Worm (Caenorhabditis elegans) whole organism, young adult: ENCODE results near the gene cut-2.

Experiments used
- B0019.2 ChIP-seq: fragments of 200-800 bp; sonication (Bioruptor generic); conservative IDR thresholded peaks from 2 replicates; pipeline ENCODE4 v1.3.6; 2022; ENCODE audit warnings: missing genetic modification reagents, missing genetic modification characterization, missing compliant biosample characterization
- B0261.1 ChIP-seq: sonication (generic microtip); optimal IDR thresholded peaks from 2 replicates; lab custom pipeline; 2016; ENCODE audit warnings: mild to moderate bottlenecking, missing genetic modification characterization, moderate library complexity, missing compliant biosample characterization
- D2030.7 ChIP-seq: fragments of 200-800 bp; sonication (Bioruptor generic); IDR thresholded peaks from 2 replicates; pipeline ENCODE4 v1.3.6; 2022; ENCODE audit warnings: missing genetic modification reagents, missing genetic modification characterization, missing compliant biosample characterization
- F37B4.10 ChIP-seq: fragments of 200-800 bp; sonication (Bioruptor generic); IDR thresholded peaks from 2 replicates; pipeline ENCODE4 v1.3.6; 2022; ENCODE audit warnings: missing genetic modification characterization, missing compliant biosample characterization
- F49E8.2 ChIP-seq: sonication (generic microtip); optimal IDR thresholded peaks from 3 replicates; lab custom pipeline; 2017; ENCODE audit warnings: missing genetic modification characterization, mild to moderate bottlenecking, missing compliant biosample characterization, antibody characterized with exemption, moderate library complexity; ENCODE audit not compliant: insufficient read depth
- F57A8.1 ChIP-seq: fragments of 200-800 bp; sonication (Bioruptor generic); optimal IDR thresholded peaks from 2 replicates; lab custom pipeline; 2018; ENCODE audit warnings: mild to moderate bottlenecking, missing genetic modification characterization, moderate library complexity, missing compliant biosample characterization
- F57C9.4 ChIP-seq: sonication (generic microtip); optimal IDR thresholded peaks from 2 replicates; lab custom pipeline; 2017; ENCODE audit warnings: mild to moderate bottlenecking, missing genetic modification characterization, missing compliant biosample characterization
- K12H6.12 ChIP-seq: fragments of 200-800 bp; sonication (Bioruptor generic); optimal IDR thresholded peaks from 2 replicates; lab custom pipeline; 2018; ENCODE audit warnings: mild to moderate bottlenecking, missing genetic modification characterization, missing compliant biosample characterization
- Y56A3A.18 ChIP-seq: fragments of 200-800 bp; sonication (Bioruptor generic); IDR thresholded peaks from 2 replicates; pipeline ENCODE4 v1.3.6; 2022; ENCODE audit warnings: missing genetic modification reagents, missing genetic modification characterization, missing compliant biosample characterization
- Y95B8A.8 ChIP-seq: fragments of 200-800 bp; sonication (Bioruptor generic); IDR thresholded peaks from 2 replicates; pipeline ENCODE4 v1.3.6; 2022; ENCODE audit warnings: missing genetic modification reagents, missing genetic modification characterization, missing compliant biosample characterization
- ama-1 ChIP-seq, 3 experiments: fragments of 150-350 bp in 1 of 3; sonication (generic microtip) in 2 of 3; optimal IDR thresholded peaks; 2 replicates each; lab custom pipeline; 2014 to 2018; ENCODE audit warnings: missing biosample characterization in 2 of 3, missing genetic modification characterization in 2 of 3, missing genetic modification reagents in 2 of 3
- aptf-3 ChIP-seq: fragments of 200-800 bp; sonication (Bioruptor generic); IDR thresholded peaks from 2 replicates; pipeline ENCODE4 v1.3.6; 2022; ENCODE audit warnings: missing genetic modification characterization, missing compliant biosample characterization
- attf-3 ChIP-seq: fragments of 200-800 bp; sonication (Bioruptor generic); conservative IDR thresholded peaks from 2 replicates; pipeline ENCODE4 v1.3.6; 2022; ENCODE audit warnings: missing genetic modification reagents, missing genetic modification characterization, missing compliant biosample characterization
- cebp-1 ChIP-seq, 2 experiments: fragments of 200-800 bp in 1 of 2; sonication (Bioruptor generic) in 1 of 2; sonication (generic microtip) in 1 of 2; IDR thresholded peaks in 1 of 2; optimal IDR thresholded peaks in 1 of 2; 2 replicates each; pipeline versions ENCODE4 v1.3.6 to Lab custom; 2017 to 2022; ENCODE audit warnings: missing compliant biosample characterization in 2 of 2, missing genetic modification characterization in 2 of 2, mild to moderate bottlenecking in 1 of 2, missing genetic modification reagents in 1 of 2, moderate library complexity in 1 of 2
- ceh-91 ChIP-seq: fragments of 200-800 bp; sonication (Bioruptor generic); IDR thresholded peaks from 2 replicates; pipeline ENCODE4 v1.3.6; 2022; ENCODE audit warnings: missing genetic modification reagents, missing genetic modification characterization, missing compliant biosample characterization
- chd-7 ChIP-seq: sonication (generic microtip); optimal IDR thresholded peaks from 2 replicates; lab custom pipeline; 2016; ENCODE audit warnings: mild to moderate bottlenecking, missing genetic modification characterization, moderate library complexity, missing compliant biosample characterization
- egl-18 ChIP-seq: fragments of 200-800 bp; sonication (Bioruptor generic); IDR thresholded peaks from 2 replicates; pipeline ENCODE4 v1.3.6; 2022; ENCODE audit warnings: missing genetic modification reagents, missing genetic modification characterization, missing compliant biosample characterization
- egrh-3 ChIP-seq: fragments of 200-800 bp; sonication (Bioruptor generic); IDR thresholded peaks from 2 replicates; pipeline ENCODE4 v1.3.6; 2022; ENCODE audit warnings: missing genetic modification reagents, missing genetic modification characterization, missing compliant biosample characterization
- fkh-3 ChIP-seq: sonication (generic microtip); optimal IDR thresholded peaks from 2 replicates; lab custom pipeline; 2016; ENCODE audit warnings: mild to moderate bottlenecking, missing genetic modification characterization, missing compliant biosample characterization
- hlh-26 ChIP-seq: fragments of 200-800 bp; sonication (Bioruptor generic); conservative IDR thresholded peaks from 2 replicates; pipeline ENCODE4 v1.3.6; 2022; ENCODE audit warnings: missing genetic modification reagents, missing genetic modification characterization, missing compliant biosample characterization
- lag-1 ChIP-seq: fragments of 200-800 bp; sonication (Bioruptor generic); IDR thresholded peaks from 2 replicates; pipeline ENCODE4 v1.3.6; 2022; ENCODE audit warnings: missing genetic modification reagents, missing genetic modification characterization, missing compliant biosample characterization
- let-526 ChIP-seq: fragments of 200-800 bp; sonication (Bioruptor generic); IDR thresholded peaks from 2 replicates; pipeline ENCODE4 v1.3.6; 2022; ENCODE audit warnings: missing genetic modification reagents, missing genetic modification characterization, missing compliant biosample characterization
- mes-4 ChIP-seq: sonication (generic microtip); optimal IDR thresholded peaks from 2 replicates; lab custom pipeline; 2016; ENCODE audit warnings: missing genotype, missing genetic modification characterization, missing compliant biosample characterization
- mxl-1 ChIP-seq: sonication (generic microtip); optimal IDR thresholded peaks from 2 replicates; lab custom pipeline; 2016; ENCODE audit warnings: missing genetic modification characterization, missing compliant biosample characterization
- nfyb-1 ChIP-seq: fragments of 200-800 bp; sonication (Bioruptor generic); IDR thresholded peaks from 2 replicates; pipeline ENCODE4 v1.3.6; 2022; ENCODE audit warnings: missing genetic modification reagents, missing genetic modification characterization, missing compliant biosample characterization
- nhr-179 ChIP-seq: sonication (generic microtip); optimal IDR thresholded peaks from 2 replicates; lab custom pipeline; 2016; ENCODE audit warnings: mild to moderate bottlenecking, missing genetic modification characterization, missing compliant biosample characterization
- pha-4 ChIP-seq: fragments of 150-350 bp; sonication (generic microtip); optimal IDR thresholded peaks from 2 replicates; lab custom pipeline; 2014; ENCODE audit warnings: missing biosample characterization, missing genetic modification reagents, missing genetic modification characterization
- rec-8 ChIP-seq, 2 experiments: sonication (generic microtip); optimal IDR thresholded peaks; 2 replicates each; lab custom pipeline; 2016; ENCODE audit warnings: mild to moderate bottlenecking in 2 of 2, missing genetic modification characterization in 2 of 2, missing genetic modification reagents in 2 of 2, missing genotype in 2 of 2, missing biosample characterization in 1 of 2, missing compliant biosample characterization in 1 of 2, moderate library complexity in 1 of 2
- snpc-1.1 ChIP-seq: sonication (generic microtip); optimal IDR thresholded peaks from 2 replicates; lab custom pipeline; 2017; ENCODE audit warnings: missing genetic modification characterization, mild to moderate bottlenecking, missing compliant biosample characterization, antibody characterized with exemption, moderate library complexity, missing genotype, missing genetic modification reagents; ENCODE audit not compliant: insufficient read depth
- somi-1 ChIP-seq: fragments of 200-800 bp; sonication (Bioruptor generic); optimal IDR thresholded peaks from 2 replicates; lab custom pipeline; 2018; ENCODE audit warnings: mild to moderate bottlenecking, missing genetic modification characterization, missing compliant biosample characterization
- xnd-1 ChIP-seq: sonication (generic microtip); optimal IDR thresholded peaks from 2 replicates; lab custom pipeline; 2016; ENCODE audit warnings: missing genotype, missing genetic modification reagents, missing genetic modification characterization, missing compliant biosample characterization
- zim-3 ChIP-seq: sonication (generic microtip); optimal IDR thresholded peaks from 2 replicates; lab custom pipeline; 2017; ENCODE audit warnings: mild to moderate bottlenecking, missing genetic modification characterization, moderate library complexity, missing compliant biosample characterization
- ztf-28 ChIP-seq: fragments of 200-800 bp; sonication (Bioruptor generic); IDR thresholded peaks from 2 replicates; pipeline ENCODE4 v1.3.6; 2022; ENCODE audit warnings: missing genetic modification reagents, missing genetic modification characterization, missing compliant biosample characterization

The cut-2 gene

DNA sequence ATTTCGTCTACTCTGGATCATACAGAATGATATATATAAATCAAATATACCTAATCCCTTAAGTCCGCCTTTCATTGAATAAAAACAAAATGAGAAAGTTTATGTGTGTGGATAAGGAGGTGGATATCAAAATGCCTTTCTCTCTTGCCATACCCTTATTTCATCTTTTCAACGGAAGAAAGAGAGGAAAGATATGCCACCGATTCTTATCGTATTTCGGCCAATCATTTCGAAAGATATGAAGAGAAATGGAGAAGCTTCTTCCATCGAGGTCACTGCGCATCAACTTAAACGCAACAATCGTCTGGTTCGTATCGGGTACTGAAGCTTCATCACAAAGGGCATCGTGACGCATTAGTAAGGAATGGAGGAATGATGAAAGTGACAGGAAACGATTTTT lies 1.4 kb upstream of the cut-2 start:
- TF ChIP-seq ceh-91 = no peak
- TF ChIP-seq hlh-26 (GFP tag; lab: Robert Waterston, UW) = no peak
- TF ChIP-seq B0261.1 (tag; lab: Kevin White, UChicago) = no peak
- TF ChIP-seq, all 124 proteins: peak for 0

DNA sequence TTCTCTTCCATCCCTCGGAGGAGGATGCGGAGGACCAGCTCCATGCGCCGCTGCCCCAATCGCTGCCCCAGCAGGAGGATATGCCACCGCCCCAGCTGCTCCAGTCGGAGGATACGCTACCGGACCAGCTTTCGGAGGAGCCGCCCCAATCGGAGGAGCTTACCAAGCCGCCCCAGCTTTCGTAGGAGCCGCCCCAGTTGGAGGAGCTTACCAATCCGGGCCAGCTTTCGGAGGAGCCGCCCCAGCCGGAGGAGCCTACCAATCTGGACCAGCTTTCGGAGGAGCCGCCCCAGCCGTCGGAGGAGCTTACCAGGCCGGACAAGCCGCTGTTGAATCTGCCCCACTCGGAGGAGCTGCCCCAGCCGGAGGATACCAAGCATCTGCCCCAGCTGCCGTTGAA lies 713 bp downstream of the cut-2 start:
- peak; percentile 38 for TF ChIP-seq somi-1 (GFP tag; lab: Kevin White, UChicago)
- peak; percentile 98 for TF ChIP-seq egrh-3 (GFP tag; lab: Robert Waterston, UW)
- TF ChIP-seq hlh-26 (GFP tag; lab: Robert Waterston, UW) = 0 out of 2 replicates have a peak, but pooled peaks have one; percentile 42
- TF ChIP-seq nfyb-1 = 0 out of 2 replicates have a peak, but pooled peaks have one; percentile 48
- no peak for TF ChIP-seq ama-1 (optimal IDR thresholded peaks at IDR 0.05; lab: Kevin White, UChicago)
- TF ChIP-seq ama-1 (GFP tag; optimal IDR thresholded peaks at IDR 0.05; lab: Kevin White, UChicago) = no peak
- no peak for TF ChIP-seq nhr-179 (tag; lab: Kevin White, UChicago)
- peak; percentile 53 for TF ChIP-seq mes-4
- 0 out of 2 replicates have a peak, but pooled peaks have one; percentile 26 for TF ChIP-seq ztf-28 (GFP tag; lab: Robert Waterston, UW)
- TF ChIP-seq lag-1 (GFP tag; lab: Robert Waterston, UW) = no peak
- TF ChIP-seq zim-3 (tag; lab: Kevin White, UChicago) = peak; percentile 30
- TF ChIP-seq aptf-3 = 0 out of 2 replicates have a peak, but pooled peaks have one; percentile 45
- TF ChIP-seq, all 124 proteins: peak for 8

DNA sequence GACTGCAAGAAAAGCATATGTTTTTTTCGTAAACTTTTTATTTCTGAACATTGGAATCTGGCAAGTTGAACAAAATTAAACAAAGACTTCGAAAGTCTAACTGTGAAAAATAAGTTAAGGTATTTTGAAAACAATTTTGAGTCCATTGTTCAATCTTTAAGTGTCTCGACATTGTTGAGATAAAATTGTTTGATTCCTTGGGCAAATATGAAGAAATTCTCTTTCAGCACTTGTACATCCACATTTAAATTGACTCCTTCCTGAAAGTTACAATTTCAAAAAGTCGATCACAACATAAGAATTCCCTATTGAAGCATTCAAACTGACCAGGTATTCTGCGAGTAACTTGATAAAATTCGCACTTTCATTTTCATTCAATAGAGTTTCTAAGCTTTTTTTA lies 1.3 kb downstream of the cut-2 start:
- no peak for TF ChIP-seq F57A8.1
- TF ChIP-seq let-526 (GFP tag; lab: Robert Waterston, UW) = no peak
- no peak for TF ChIP-seq rec-8 (tag; optimal IDR thresholded peaks at IDR 0.05; lab: Kevin White, UChicago)
- TF ChIP-seq K12H6.12 (tag; lab: Kevin White, UChicago) = no peak
- TF ChIP-seq B0261.1 (tag; lab: Kevin White, UChicago) = no peak
- no peak for TF ChIP-seq B0019.2
- TF ChIP-seq attf-3 (GFP tag; lab: Robert Waterston, UW) = no peak
- no peak for TF ChIP-seq F37B4.10 (GFP tag; lab: Robert Waterston, UW)
- TF ChIP-seq pha-4 (tag; lab: Kevin White, UChicago) = no peak
- no peak for TF ChIP-seq Y56A3A.18 (GFP tag; lab: Robert Waterston, UW)
- no peak for TF ChIP-seq egl-18 (GFP tag; lab: Robert Waterston, UW)
- TF ChIP-seq Y95B8A.8 (GFP tag; lab: Robert Waterston, UW) = no peak
- no peak for TF ChIP-seq snpc-1.1 (tag; lab: Kevin White, UChicago)
- no peak for TF ChIP-seq xnd-1 (tag; lab: Kevin White, UChicago)
- TF ChIP-seq F57C9.4 = no peak

- TF ChIP-seq fkh-3 (tag; lab: Kevin White, UChicago) (no peak), cebp-1 (GFP tag; IDR thresholded peaks at IDR 0.05; lab: Robert Waterston, UW) (no peak), cebp-1 (tag; optimal IDR thresholded peaks at IDR 0.05; lab: Kevin White, UChicago) (no peak), F49E8.2 (no peak), chd-7 (tag; lab: Kevin White, UChicago) (no peak), D2030.7 (GFP tag; lab: Robert Waterston, UW) (no peak), mxl-1 (tag; lab: Kevin White, UChicago) (no peak)
- TF ChIP-seq, all 124 proteins: peak for 0
These were observed 2.8 kb downstream of the cut-2 start, which contains the start of gene F53F1.6 for ce11 chrV:13417513-13417912. Gene F53F1.6 (minus strand): TSS chrV:13417613.
